Worm (Caenorhabditis elegans) whole organism, L4 larva: Measurements from ENCODE around the gene F33E11.2.

Experiments used
- dmd-6 ChIP-seq: fragments of 200-800 bp; sonication (Bioruptor generic); IDR thresholded peaks from 2 replicates; pipeline ENCODE4 v1.3.6; 2022; ENCODE audit warnings: missing genetic modification reagents, missing genetic modification characterization, missing compliant biosample characterization
- fkh-10 ChIP-seq: fragments of 150-350 bp; optimal IDR thresholded peaks from 2 replicates; lab custom pipeline; 2014; ENCODE audit warnings: missing biosample characterization, missing genetic modification reagents, missing genetic modification characterization
- jun-1 ChIP-seq: fragments of 150-350 bp; optimal IDR thresholded peaks from 2 replicates; lab custom pipeline; 2014; ENCODE audit warnings: missing biosample characterization, missing genetic modification reagents, missing genetic modification characterization
- madf-5 ChIP-seq, 2 experiments: fragments of 200-800 bp; sonication (Bioruptor generic); IDR thresholded peaks; 2 replicates each; pipeline ENCODE4 v1.3.6; 2022; ENCODE audit warnings: missing compliant biosample characterization in 2 of 2, missing genetic modification characterization in 2 of 2
- nhr-28 ChIP-seq: fragments of 150-350 bp; optimal IDR thresholded peaks from 2 replicates; lab custom pipeline; 2014; ENCODE audit warnings: missing biosample characterization, missing genetic modification characterization
- pqm-1 ChIP-seq: sonication (generic microtip); optimal IDR thresholded peaks from 2 replicates; lab custom pipeline; 2017; ENCODE audit warnings: missing biosample characterization, missing genetic modification characterization
- unc-62 ChIP-seq, 3 experiments: fragments of 150-350 bp in 1 of 3; sonication (generic microtip); optimal IDR thresholded peaks in 2 of 3; peaks in 1 of 3; 1 replicate in 1 of 3; 2 replicates in 2 of 3; lab custom pipeline; 2014 to 2017; ENCODE audit warnings: missing biosample characterization in 3 of 3, missing genetic modification characterization in 3 of 3, missing genetic modification reagents in 3 of 3, missing genotype in 1 of 3

DNA sequence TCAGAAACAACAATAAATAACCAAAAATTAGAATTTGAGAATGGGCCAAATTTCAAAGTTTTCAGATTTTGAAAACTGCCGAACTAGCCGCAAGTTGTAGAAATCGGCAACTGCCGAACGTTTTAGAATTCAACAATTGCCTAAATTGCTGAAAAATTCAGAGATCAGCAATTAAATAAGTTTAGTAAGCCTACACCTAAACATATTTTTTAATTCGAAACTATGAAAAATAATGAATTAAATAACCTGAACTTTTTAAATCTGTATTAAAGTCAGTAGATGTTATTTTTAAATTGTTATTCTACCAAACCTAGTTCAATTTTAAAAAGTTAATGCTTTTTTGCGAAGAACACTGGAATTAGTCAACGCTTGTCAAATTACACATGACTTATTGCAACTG lies 39.0 kb upstream of the F33E11.2 start, which contains the start of gene nhr-204:
- TF ChIP-seq pqm-1 (tag; lab: Kevin White, UChicago) (no peak), unc-62 (GFP tag; optimal IDR thresholded peaks at IDR 0.05 in 1 of 2; lab: Kevin White, UChicago) (no peak), unc-62 (tag; optimal IDR thresholded peaks at IDR 0.05; lab: Kevin White, UChicago) (no peak), jun-1 (tag; lab: Kevin White, UChicago) (no peak), dmd-6 (GFP tag; lab: Robert Waterston, UW) (no peak), madf-5 (GFP tag; IDR thresholded peaks at IDR 0.05; lab: Robert Waterston, UW) (no peak), fkh-10 (no peak), nhr-28 (no peak)
